Fruit fly (Drosophila melanogaster): ENCODE results near the gene CG42374.

Gene CG42374

DNA sequence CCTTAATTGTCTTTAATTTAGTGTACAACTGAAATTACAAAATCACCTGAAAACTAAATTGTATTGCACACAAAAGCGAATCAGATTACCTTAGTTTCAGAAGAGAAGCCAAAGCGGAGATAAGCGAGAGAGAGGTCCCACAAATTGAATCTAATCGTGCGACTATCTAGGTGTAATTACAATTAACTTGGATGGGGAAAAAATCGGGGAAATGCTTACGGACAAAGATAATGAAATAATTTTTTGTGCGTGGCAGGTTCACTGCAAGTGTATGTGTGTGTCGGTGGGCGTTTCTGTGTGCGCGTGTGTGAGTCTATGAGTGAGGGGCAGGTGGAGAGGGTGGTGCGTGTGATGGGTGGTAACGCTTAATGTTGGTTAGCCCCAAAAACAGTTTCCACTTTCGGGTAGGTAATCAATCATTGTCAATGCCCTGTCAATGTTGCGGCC lies 35.2 kb upstream of the CG42374 start:
- TF ChIP-seq lz (GFP tag; optimal IDR thresholded peaks at IDR 0.05) (no peak), net (GFP tag; optimal IDR thresholded peaks at IDR 0.05) (no peak), Smox (GFP tag; optimal IDR thresholded peaks at IDR 0.05) (no peak), Eip93F (GFP tag; optimal IDR thresholded peaks at IDR 0.05) (no peak), CG6792 (GFP tag; optimal IDR thresholded peaks at IDR 0.05) (no peak), Eip78C (GFP tag) (no peak), Sox102F (GFP tag; optimal IDR thresholded peaks at IDR 0.05) (no peak), pdm3 (GFP tag; optimal IDR thresholded peaks at IDR 0.05) (no peak), CG10669 (GFP tag; optimal IDR thresholded peaks at IDR 0.05) (no peak), dac (GFP tag; optimal IDR thresholded peaks at IDR 0.05) (no peak), CG8319 (GFP tag; optimal IDR thresholded peaks at IDR 0.05) (no peak), acj6 (GFP tag; optimal IDR thresholded peaks at IDR 0.05) (no peak)

dm6 chr3L:19228857-19229398 lies 34.6 kb upstream of the CG42374 start:
- no peak for TF ChIP-seq CG11294 (GFP tag; IDR thresholded peaks at IDR 0.05)
- no peak for TF ChIP-seq achi (GFP tag; optimal IDR thresholded peaks at IDR 0.05)
- TF ChIP-seq Sox15 (GFP tag; optimal IDR thresholded peaks at IDR 0.05) = no peak
- no peak for TF ChIP-seq CG16779 (tag; optimal IDR thresholded peaks at IDR 0.05)
- TF ChIP-seq dsx (GFP tag; optimal IDR thresholded peaks at IDR 0.05; ENCODE audit: poor library complexity, severe bottlenecking) = no peak
- TF ChIP-seq acj6 (GFP tag; optimal IDR thresholded peaks at IDR 0.05) = no peak
- TF ChIP-seq CG6792 (GFP tag; optimal IDR thresholded peaks at IDR 0.05) = no peak
- no peak for TF ChIP-seq CG11762 (GFP tag; optimal IDR thresholded peaks at IDR 0.05; ENCODE audit: insufficient read depth)
- no peak for TF ChIP-seq pdm3 (GFP tag; optimal IDR thresholded peaks at IDR 0.05)
- no peak for TF ChIP-seq cyc (GFP tag; optimal IDR thresholded peaks at IDR 0.05)

- no peak for TF ChIP-seq Sox15 (GFP tag; optimal IDR thresholded peaks at IDR 0.05)
- TF ChIP-seq CG6792 (GFP tag; optimal IDR thresholded peaks at IDR 0.05) = no peak
- TF ChIP-seq Hr39 (GFP tag; optimal IDR thresholded peaks at IDR 0.05) = no peak
- no peak for TF ChIP-seq CG8632 (GFP tag; optimal IDR thresholded peaks at IDR 0.05)
- TF ChIP-seq net (GFP tag; optimal IDR thresholded peaks at IDR 0.05) = no peak
- no peak for TF ChIP-seq Sox102F (GFP tag; optimal IDR thresholded peaks at IDR 0.05)
- TF ChIP-seq Smox (GFP tag; optimal IDR thresholded peaks at IDR 0.05) = no peak
Observed at dm6 chr3L:19229491-19229890, 34.1 kb upstream of the CG42374 start.

DNA sequence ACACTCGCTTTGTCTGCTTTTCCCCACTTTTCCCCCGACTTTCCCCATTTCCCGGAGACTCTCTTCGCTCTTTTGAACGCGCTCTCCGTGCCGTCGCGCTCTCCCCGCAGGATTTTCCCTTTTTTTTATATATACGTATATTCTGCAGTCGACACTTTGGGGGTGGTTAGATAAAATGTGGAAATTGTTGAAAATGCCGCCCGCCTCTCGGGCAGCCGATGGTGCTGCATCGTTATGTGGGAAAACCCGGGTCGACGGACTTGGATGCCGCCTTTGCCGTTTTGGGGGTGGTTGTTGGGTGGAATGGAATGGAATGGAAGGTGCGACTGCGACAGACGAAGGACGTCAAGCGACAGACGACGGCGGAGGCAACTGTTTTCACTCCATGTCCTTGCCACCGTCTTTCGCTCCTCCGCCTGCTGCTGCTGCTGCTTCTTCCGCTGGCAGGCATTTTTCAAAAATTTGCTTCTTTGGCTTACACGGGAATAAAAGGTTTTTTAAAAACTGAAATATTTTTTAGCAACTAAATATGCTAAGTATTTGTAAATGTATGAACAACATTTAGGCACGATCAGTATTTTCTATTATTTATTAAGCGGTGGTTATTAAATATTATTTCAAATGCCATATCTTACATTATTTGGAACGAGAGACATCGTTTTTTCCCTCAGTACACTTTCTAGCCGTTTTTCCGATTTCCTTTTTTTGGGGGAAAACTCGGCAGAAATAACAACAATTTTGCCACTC lies 32.6 kb upstream of the CG42374 start:
- TF ChIP-seq CG10631 (GFP tag; optimal IDR thresholded peaks at IDR 0.05) (no peak), svp (GFP tag) (peak; percentile 16), CG8119 (GFP tag; IDR thresholded peaks at IDR 0.05) (no peak), esn (GFP tag; optimal IDR thresholded peaks at IDR 0.05) (peak; percentile 9), Eip78C (GFP tag) (peak; percentile 48), Ets96B (tag; optimal IDR thresholded peaks at IDR 0.05) (peak; percentile 28), Blimp-1 (GFP tag; optimal IDR thresholded peaks at IDR 0.05) (no peak), CG6792 (GFP tag; optimal IDR thresholded peaks at IDR 0.05) (no peak), CG3919 (GFP tag; optimal IDR thresholded peaks at IDR 0.05) (peak; percentile 10)

DNA sequence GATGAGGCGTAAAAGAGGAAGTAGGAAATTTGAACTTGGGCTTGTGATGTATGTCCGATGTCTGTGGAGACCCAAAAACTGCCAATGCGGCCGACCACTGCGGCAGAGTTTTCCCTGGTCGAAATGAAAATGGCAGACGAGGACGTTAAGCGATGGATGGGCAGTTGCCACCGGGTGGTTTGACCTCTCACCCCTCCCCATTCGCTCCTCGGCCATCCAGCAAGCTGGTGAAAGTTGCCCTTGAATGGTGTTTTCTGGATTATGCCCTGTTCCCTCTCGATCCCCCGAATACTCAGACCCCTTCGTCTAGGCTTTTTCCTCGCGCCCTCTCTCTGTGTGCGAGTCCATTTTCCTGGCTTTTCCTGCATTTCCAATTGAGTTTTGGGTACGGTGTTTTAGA lies 32.0 kb upstream of the CG42374 start:
- TF ChIP-seq svp (GFP tag) = peak; percentile 17
- no peak for TF ChIP-seq CG8632 (GFP tag; optimal IDR thresholded peaks at IDR 0.05)

All from whole organism, prepupa.